Worm (Caenorhabditis elegans) whole organism, L4 larva: ENCODE measurements around the gene nop-1.

ENCODE experiments used
- ceh-82 ChIP-seq: sonication (generic microtip); optimal IDR thresholded peaks from 2 replicates; lab custom pipeline; 2017; ENCODE audit warnings: missing biosample characterization, missing genetic modification characterization
- ces-1 ChIP-seq: fragments of 150-350 bp; sonication (generic microtip); optimal IDR thresholded peaks from 4 replicates; lab custom pipeline; 2014; ENCODE audit warnings: missing biosample characterization, missing genetic modification reagents, missing genetic modification characterization
- gei-8 ChIP-seq: fragments of 200-800 bp; sonication (Bioruptor generic); optimal IDR thresholded peaks from 2 replicates; lab custom pipeline; 2018; ENCODE audit warnings: mild to moderate bottlenecking, missing genetic modification characterization, missing compliant biosample characterization
- hlh-30 ChIP-seq: sonication (generic microtip); optimal IDR thresholded peaks from 2 replicates; lab custom pipeline; 2017; ENCODE audit warnings: antibody characterized with exemption, mild to moderate bottlenecking, missing genetic modification characterization, missing compliant biosample characterization; ENCODE audit not compliant: insufficient read depth
- lim-7 ChIP-seq: fragments of 200-800 bp; sonication (Bioruptor generic); IDR thresholded peaks from 2 replicates; pipeline ENCODE4 v1.3.6; 2022; ENCODE audit warnings: missing genetic modification characterization, missing compliant biosample characterization
- nhr-11 ChIP-seq: fragments of 150-350 bp; optimal IDR thresholded peaks from 2 replicates; lab custom pipeline; 2014; ENCODE audit warnings: missing biosample characterization, missing genetic modification characterization
- pha-4 ChIP-seq, 2 experiments: fragments of 150-350 bp in 1 of 2; fragments of 200-800 bp in 1 of 2; sonication (Bioruptor generic) in 1 of 2; IDR thresholded peaks in 1 of 2; optimal IDR thresholded peaks in 1 of 2; 2 replicates each; pipeline versions ENCODE4 v1.3.6 to Lab custom; 2014 to 2022; ENCODE audit warnings: missing genetic modification characterization in 2 of 2, missing genetic modification reagents in 2 of 2, missing biosample characterization in 1 of 2, missing compliant biosample characterization in 1 of 2
- snpc-4 ChIP-seq: fragments of 150-350 bp; optimal IDR thresholded peaks from 2 replicates; lab custom pipeline; 2014; ENCODE audit warnings: missing biosample characterization, missing genetic modification characterization
- zag-1 ChIP-seq: fragments of 150-350 bp; optimal IDR thresholded peaks from 2 replicates; lab custom pipeline; 2014; ENCODE audit warnings: missing biosample characterization, missing genetic modification characterization

DNA sequence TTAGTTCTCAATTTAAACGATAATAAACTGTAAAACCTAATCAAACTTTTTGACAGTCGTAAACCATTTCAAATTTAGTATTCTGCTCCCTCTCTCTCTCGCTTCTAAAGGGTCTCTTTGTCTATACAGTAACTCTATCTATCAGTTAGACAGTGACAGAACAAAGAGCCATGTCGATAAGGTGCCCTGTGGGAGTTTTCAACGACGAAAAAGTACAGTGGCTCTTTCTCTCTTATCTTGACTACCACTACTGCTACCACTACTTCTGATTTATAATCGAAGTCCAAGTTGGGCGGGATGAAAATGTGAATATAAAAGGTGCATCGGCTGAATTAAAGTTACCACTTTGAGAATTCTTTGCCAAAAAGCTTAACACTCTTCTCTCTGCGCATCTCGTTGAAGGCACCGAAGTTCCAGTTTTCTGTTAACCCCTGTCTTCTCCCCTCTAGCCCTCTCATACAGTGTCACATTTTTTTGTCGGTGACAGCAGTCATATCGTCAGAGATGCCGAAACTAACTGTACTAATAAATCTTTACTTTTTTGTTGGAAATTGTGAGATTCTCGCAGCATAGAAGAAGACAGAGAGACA, 7.7 kb upstream of the nop-1 start:
- TF ChIP-seq ces-1 (GFP tag; lab: Kevin White, UChicago) (no peak), ceh-82 (tag; lab: Kevin White, UChicago) (no peak), pha-4 (GFP tag; IDR thresholded peaks at IDR 0.05; lab: Robert Waterston, UW) (no peak), pha-4 (tag; optimal IDR thresholded peaks at IDR 0.05; lab: Kevin White, UChicago) (no peak), lim-7 (GFP tag; lab: Robert Waterston, UW) (no peak), nhr-11 (no peak), snpc-4 (tag; lab: Kevin White, UChicago) (no peak), gei-8 (GFP tag; lab: Kevin White, UChicago) (no peak), zag-1 (tag; lab: Kevin White, UChicago) (no peak), hlh-30 (tag; lab: Kevin White, UChicago) (peak; percentile 15)
